Fruit fly (Drosophila melanogaster) whole organism, pupa: ENCODE results near the gene toy.

ENCODE experiments used
- CG12605 ChIP-seq: fragments of 200-800 bp; sonication (Bioruptor generic); IDR thresholded peaks from 2 replicates; pipeline ENCODE4 v1.3.6; 2022; ENCODE audit warnings: missing biosample characterization, missing genetic modification characterization
- CG13204 ChIP-seq: fragments of 200-800 bp; sonication (Bioruptor generic); optimal IDR thresholded peaks from 2 replicates; lab custom pipeline; 2018; ENCODE audit warnings: missing biosample characterization, mild to moderate bottlenecking, missing genetic modification characterization, moderate library complexity
- CG14655 ChIP-seq: fragments of 200-800 bp; sonication (Bioruptor generic); optimal IDR thresholded peaks from 3 replicates; lab custom pipeline; 2017; ENCODE audit warnings: mild to moderate bottlenecking, missing biosample characterization, missing genetic modification reagents, missing genetic modification characterization
- CG17806 ChIP-seq: fragments of 200-800 bp; sonication (Bioruptor generic); optimal IDR thresholded peaks from 2 replicates; lab custom pipeline; 2018; ENCODE audit warnings: missing biosample characterization, mild to moderate bottlenecking, missing genetic modification characterization, moderate library complexity
- CG32121 ChIP-seq: fragments of 200-800 bp; sonication (Bioruptor generic); IDR thresholded peaks from 2 replicates; pipeline ENCODE4 v1.3.6; 2022; ENCODE audit warnings: missing biosample characterization, missing genetic modification characterization
- CG34367 ChIP-seq: fragments of 200-800 bp; sonication (Bioruptor generic); optimal IDR thresholded peaks from 2 replicates; lab custom pipeline; 2018; ENCODE audit warnings: missing biosample characterization, mild to moderate bottlenecking, missing genetic modification characterization
- CG8159 ChIP-seq: fragments of 200-800 bp; sonication (Bioruptor generic); optimal IDR thresholded peaks from 3 replicates; lab custom pipeline; 2018; ENCODE audit warnings: missing biosample characterization, mild to moderate bottlenecking, missing genetic modification characterization, moderate library complexity
- CG9948 ChIP-seq: fragments of 200-800 bp; sonication (Bioruptor generic); optimal IDR thresholded peaks from 2 replicates; lab custom pipeline; 2018; ENCODE audit warnings: missing biosample characterization, mild to moderate bottlenecking, missing genetic modification characterization, moderate library complexity
- EcR ChIP-seq: fragments of 200-800 bp; sonication (Bioruptor generic); optimal IDR thresholded peaks from 3 replicates; lab custom pipeline; 2019; ENCODE audit warnings: missing biosample characterization, missing genetic modification characterization, mild to moderate bottlenecking, moderate library complexity, missing genetic modification reagents
- Pif1B ChIP-seq: fragments of 200-800 bp; sonication (Bioruptor generic); optimal IDR thresholded peaks from 3 replicates; lab custom pipeline; 2016; ENCODE audit warnings: missing biosample characterization, missing genetic modification characterization
- Snoo ChIP-seq: fragments of 200-800 bp; sonication (Bioruptor generic); optimal IDR thresholded peaks from 3 replicates; lab custom pipeline; 2017; ENCODE audit warnings: missing biosample characterization, mild to moderate bottlenecking, missing genetic modification characterization, inconsistent platforms
- fd96Ca ChIP-seq: fragments of 200-800 bp; sonication (Bioruptor generic); IDR thresholded peaks from 3 replicates; pipeline ENCODE4 v1.3.6; 2022; ENCODE audit warnings: missing biosample characterization, missing genetic modification characterization
- gl ChIP-seq: fragments of 200-800 bp; sonication (Bioruptor generic); optimal IDR thresholded peaks from 2 replicates; lab custom pipeline; 2018; ENCODE audit warnings: missing biosample characterization, mild to moderate bottlenecking, missing genetic modification characterization

toy gene

dm6 chr4:1053653-1054163 lies 64.2 kb downstream of the toy start, which contains the start of gene CaMKII:
Gene CaMKII, minus strand, starts transcription at chr4:1053703.
- TF ChIP-seq EcR (GFP tag; lab: Kevin White, UChicago) (no peak), CG12605 (GFP tag; lab: Robert Waterston, UW) (no peak), gl (tag; lab: Kevin White, UChicago) (no peak), CG9948 (tag; lab: Kevin White, UChicago) (no peak), CG13204 (GFP tag; lab: Kevin White, UChicago) (no peak), fd96Ca (GFP tag; lab: Robert Waterston, UW) (no peak), Snoo (tag; lab: Kevin White, UChicago) (no peak), CG32121 (GFP tag; lab: Robert Waterston, UW) (no peak), Pif1B (GFP tag; lab: Kevin White, UChicago) (peak; percentile 12), CG34367 (tag; lab: Kevin White, UChicago) (no peak), CG8159 (tag; lab: Kevin White, UChicago) (no peak), CG17806 (tag; lab: Kevin White, UChicago) (peak; percentile 1), CG14655 (no peak)
- TF ChIP-seq, all 21 proteins: peak for 2
